Fruit fly (Drosophila melanogaster): Measurements from ENCODE around the gene CG13733.

Gene CG13733

DNA sequence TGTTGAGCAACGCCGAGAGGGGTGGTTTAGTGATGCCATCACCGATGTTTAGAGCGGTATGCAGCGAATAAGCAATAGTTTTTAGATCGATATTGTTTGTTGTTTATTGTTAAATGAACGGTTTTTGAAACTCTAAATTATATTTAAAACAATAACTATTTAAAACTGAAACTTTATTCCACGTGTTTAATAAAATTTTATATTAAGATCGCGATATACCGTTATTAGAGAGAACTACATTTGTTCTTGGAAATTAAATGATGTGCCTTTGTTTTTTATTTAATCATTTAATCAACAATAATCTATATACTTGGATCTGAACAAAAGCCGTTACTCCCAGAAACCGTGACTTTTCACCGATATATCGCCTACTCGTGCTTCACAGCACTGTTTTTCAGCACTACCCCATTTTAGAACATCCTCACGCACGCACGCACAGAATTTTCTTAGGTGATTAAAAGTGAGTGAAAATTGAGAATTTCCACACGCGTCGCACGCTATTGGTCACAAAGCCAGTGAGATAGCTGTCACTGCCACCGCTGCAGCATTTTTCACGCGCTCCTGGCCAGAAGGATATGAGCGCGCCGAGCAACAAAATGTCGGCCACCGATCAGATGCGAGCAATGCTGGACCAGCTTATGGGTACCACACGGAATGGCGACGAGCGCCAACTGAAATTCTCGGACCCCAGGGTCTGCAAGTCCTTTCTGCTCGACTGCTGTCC lies 35.3 kb upstream of the CG13733 start, which contains the start of the genes U4-U6-60K and CG7564 (continued):
- peak; percentile 71 for TF ChIP-seq CG18619 (GFP tag; optimal IDR thresholded peaks at IDR 0.05)
- no peak for TF ChIP-seq ara (GFP tag; IDR thresholded peaks at IDR 0.05)
- TF ChIP-seq ttk (GFP tag; IDR thresholded peaks at IDR 0.05), result no peak
- no peak for TF ChIP-seq oc (tag; optimal IDR thresholded peaks at IDR 0.05)
- TF ChIP-seq CG10543 (GFP tag; optimal IDR thresholded peaks at IDR 0.05), result peak; percentile 72
- TF ChIP-seq otp (GFP tag; IDR thresholded peaks at IDR 0.05), result no peak
- no peak for TF ChIP-seq wdn (GFP tag; IDR thresholded peaks at IDR 0.05)
- no peak for TF ChIP-seq fru (optimal IDR thresholded peaks at IDR 0.05)
- peak; percentile 42 for TF ChIP-seq CG15011 (GFP tag; optimal IDR thresholded peaks at IDR 0.05)
- TF ChIP-seq ERR (GFP tag; optimal IDR thresholded peaks at IDR 0.05), result peak; percentile 16
- TF ChIP-seq hth (optimal IDR thresholded peaks at IDR 0.05), result no peak
- TF ChIP-seq chif (GFP tag; optimal IDR thresholded peaks at IDR 0.05), result no peak
- TF ChIP-seq CG2889 (GFP tag; IDR thresholded peaks at IDR 0.05), result no peak
- TF ChIP-seq Nf-YA (GFP tag; IDR thresholded peaks at IDR 0.05), result no peak
- TF ChIP-seq Doc3 (GFP tag; IDR thresholded peaks at IDR 0.05; ENCODE audit: partially characterized antibody), result peak; percentile 87
- no peak for TF ChIP-seq CG14050 (GFP tag; IDR thresholded peaks at IDR 0.05)
- peak; percentile 77 for TF ChIP-seq CG12155 (GFP tag; optimal IDR thresholded peaks at IDR 0.05)
- peak; percentile 52 for TF ChIP-seq Mad (GFP tag; optimal IDR thresholded peaks at IDR 0.05)
- TF ChIP-seq CG8478 (optimal IDR thresholded peaks at IDR 0.05), result no peak
- peak; percentile 22 for TF ChIP-seq Dad (GFP tag; optimal IDR thresholded peaks at IDR 0.05)
- no peak for TF ChIP-seq zfh1 (GFP tag; IDR thresholded peaks at IDR 0.05)
- no peak for TF ChIP-seq CG17802 (tag; optimal IDR thresholded peaks at IDR 0.05)
- TF ChIP-seq Sry-δ (GFP tag; optimal IDR thresholded peaks at IDR 0.05), result peak; percentile 79
- peak; percentile 5 for TF ChIP-seq CG12744 (GFP tag; optimal IDR thresholded peaks at IDR 0.05)
- TF ChIP-seq dm (GFP tag; optimal IDR thresholded peaks at IDR 0.05), result peak; percentile 48
- TF ChIP-seq CG9727 (GFP tag; optimal IDR thresholded peaks at IDR 0.05), result peak; percentile 78
- peak; percentile 37 for TF ChIP-seq CG6683 (GFP tag; optimal IDR thresholded peaks at IDR 0.05)
- peak; percentile 56 for TF ChIP-seq CG2712 (tag; optimal IDR thresholded peaks at IDR 0.05)
- TF ChIP-seq tio (GFP tag; optimal IDR thresholded peaks at IDR 0.05), result no peak
- no peak for TF ChIP-seq Hr39 (optimal IDR thresholded peaks at IDR 0.05)
- no peak for TF ChIP-seq Spps (tag; optimal IDR thresholded peaks at IDR 0.05)
- no peak for TF ChIP-seq NK7.1 (GFP tag; optimal IDR thresholded peaks at IDR 0.05)
- TF ChIP-seq CG7928 (GFP tag; optimal IDR thresholded peaks at IDR 0.05), result peak; percentile 45
- peak; percentile 80 for TF ChIP-seq CG34224 (GFP tag; IDR thresholded peaks at IDR 0.05; ENCODE audit: partially characterized antibody)
- no peak for TF ChIP-seq p53 (GFP tag; optimal IDR thresholded peaks at IDR 0.05)
- TF ChIP-seq CG30431 (GFP tag; optimal IDR thresholded peaks at IDR 0.05), result peak; percentile 53
- no peak for TF ChIP-seq cwo (GFP tag; optimal IDR thresholded peaks at IDR 0.05)
- no peak for TF ChIP-seq Dp (GFP tag; optimal IDR thresholded peaks at IDR 0.05)
- TF ChIP-seq GATAe (GFP tag; conservative IDR thresholded peaks at IDR 0.05), result no peak
- TF ChIP-seq CG14710 (tag; optimal IDR thresholded peaks at IDR 0.05), result peak; percentile 82
- TF ChIP-seq CG12299 (tag; optimal IDR thresholded peaks at IDR 0.05), result peak; percentile 11
- peak; percentile 42 for TF ChIP-seq CG11085 (GFP tag; IDR thresholded peaks at IDR 0.05)
- no peak for TF ChIP-seq D19A (tag; optimal IDR thresholded peaks at IDR 0.05)
- TF ChIP-seq jumu (GFP tag; optimal IDR thresholded peaks at IDR 0.05), result peak; percentile 50
- TF ChIP-seq CG15514 (GFP tag; optimal IDR thresholded peaks at IDR 0.05), result peak; percentile 41
- peak; percentile 46 for TF ChIP-seq CG34376 (GFP tag; optimal IDR thresholded peaks at IDR 0.05)
- TF ChIP-seq da (GFP tag; optimal IDR thresholded peaks at IDR 0.05), result no peak
- TF ChIP-seq CG6765 (GFP tag; optimal IDR thresholded peaks at IDR 0.05), result no peak
- TF ChIP-seq corto (GFP tag; optimal IDR thresholded peaks at IDR 0.05), result peak; percentile 47
- peak; percentile 8 for TF ChIP-seq CG5245 (GFP tag; optimal IDR thresholded peaks at IDR 0.05)
- peak; percentile 91 for TF ChIP-seq sna (GFP tag; IDR thresholded peaks at IDR 0.05; ENCODE audit: partially characterized antibody)
